Worm (Caenorhabditis elegans): Measurements from ENCODE around the gene C56E6.7.

The C56E6.7 gene

ce11 chrII:6516276-6516675 is at the start of gene C56E6.7:
C56E6.7 (plus strand) TSS chrII:6516576.
- TF ChIP-seq jun-1 (tag; optimal IDR thresholded peaks at IDR 0.05): no peak
- no peak for TF ChIP-seq skn-1 (tag; optimal IDR thresholded peaks at IDR 0.05)
- no peak for TF ChIP-seq nhr-28 (tag; optimal IDR thresholded peaks at IDR 0.05)
- TF ChIP-seq ceh-9 (tag; optimal IDR thresholded peaks at IDR 0.05): no peak
- TF ChIP-seq eor-1 (tag; optimal IDR thresholded peaks at IDR 0.05): no peak
- TF ChIP-seq snpc-4 (tag; optimal IDR thresholded peaks at IDR 0.05): no peak
- TF ChIP-seq ZK546.5 (tag; optimal IDR thresholded peaks at IDR 0.05): no peak
- no peak for TF ChIP-seq mml-1 (tag; optimal IDR thresholded peaks at IDR 0.05)
- TF ChIP-seq elt-1 (tag; optimal IDR thresholded peaks at IDR 0.05): no peak
- TF ChIP-seq nfya-1 (tag; optimal IDR thresholded peaks at IDR 0.05; ENCODE audit: insufficient read depth): no peak
- no peak for TF ChIP-seq lin-15B (tag; optimal IDR thresholded peaks at IDR 0.05)
- no peak for TF ChIP-seq ceh-82 (tag; optimal IDR thresholded peaks at IDR 0.05)
- no peak for TF ChIP-seq R02D3.7 (tag; optimal IDR thresholded peaks at IDR 0.05)
- TF ChIP-seq nhr-11 (tag; optimal IDR thresholded peaks at IDR 0.05): no peak
- TF ChIP-seq nhr-23 (tag; optimal IDR thresholded peaks at IDR 0.05): no peak
- no peak for TF ChIP-seq aly-2 (tag; optimal IDR thresholded peaks at IDR 0.05)
- no peak for TF ChIP-seq nhr-67 (tag; optimal IDR thresholded peaks at IDR 0.05)
- no peak for TF ChIP-seq elt-3 (tag; optimal IDR thresholded peaks at IDR 0.05)
- TF ChIP-seq nhr-77 (tag; optimal IDR thresholded peaks at IDR 0.05): no peak

DNA sequence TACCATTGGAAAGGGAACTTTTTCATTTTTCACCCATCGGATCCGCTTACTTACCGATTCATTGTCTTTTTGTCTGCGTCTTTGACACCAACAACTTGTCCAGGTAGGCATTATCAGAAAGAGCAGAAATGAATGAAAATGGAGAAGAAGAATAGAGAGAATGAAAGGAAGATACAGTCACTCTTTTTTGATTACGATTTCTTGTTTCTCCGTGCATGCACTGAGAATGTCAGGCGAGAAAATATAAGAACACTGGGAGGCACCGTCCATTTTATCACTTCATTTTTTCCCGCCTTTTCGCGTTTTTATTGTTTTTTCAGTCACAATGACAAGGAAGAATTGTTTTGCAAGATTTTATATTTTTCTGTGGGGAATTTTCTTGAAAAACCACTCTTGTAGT is 47.0 kb upstream of the C56E6.7 start:
- TF ChIP-seq elt-2 (tag; optimal IDR thresholded peaks at IDR 0.05): peak; percentile 62
- no peak for TF ChIP-seq ceh-82 (tag; optimal IDR thresholded peaks at IDR 0.05)
- peak; percentile 11 for TF ChIP-seq pqm-1 (tag; optimal IDR thresholded peaks at IDR 0.05)
- TF ChIP-seq sea-2 (GFP tag; optimal IDR thresholded peaks at IDR 0.05): no peak

ce11 chrII:6470985-6471384 is 45.4 kb upstream of the C56E6.7 start, which contains the start of gene dgk-5:
dgk-5 (minus strand) TSS chrII:6471085.
- no peak for TF ChIP-seq ama-1 (optimal IDR thresholded peaks at IDR 0.05)

DNA sequence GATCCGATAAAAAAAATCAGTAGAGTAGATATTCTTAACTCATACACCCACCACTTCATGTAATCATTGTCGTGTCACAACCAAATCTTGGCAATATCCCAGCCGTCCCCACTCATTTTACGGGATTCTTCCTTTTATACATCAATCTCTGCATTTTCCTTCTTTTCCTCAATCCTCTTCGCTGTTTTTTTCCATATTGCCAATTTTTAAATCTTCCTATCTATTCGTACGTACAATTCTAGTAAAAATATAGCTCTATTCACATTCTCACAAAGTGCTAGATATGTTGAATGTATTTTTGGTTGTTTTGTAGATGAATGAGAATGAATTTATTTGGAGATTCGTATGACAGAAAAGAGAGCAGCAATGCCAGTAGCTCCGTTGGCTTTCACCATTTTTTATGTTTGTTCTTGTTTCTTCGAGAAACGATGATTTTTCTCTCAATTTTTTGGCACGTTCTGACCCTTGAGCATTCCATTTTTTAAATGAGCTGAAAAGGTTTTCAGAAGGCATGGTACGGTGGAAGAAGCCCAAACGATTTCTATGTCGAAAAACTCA is 41.1 kb upstream of the C56E6.7 start, which contains the start of gene T28D9.16:
TSS of gene T28D9.16 (plus strand) at position 508 of the 558 bp plus-strand sequence.
- no peak for TF ChIP-seq ZK546.5 (tag; optimal IDR thresholded peaks at IDR 0.05)
- no peak for TF ChIP-seq ztf-11 (tag; optimal IDR thresholded peaks at IDR 0.05)
- TF ChIP-seq nhr-28 (tag; optimal IDR thresholded peaks at IDR 0.05): no peak
- no peak for TF ChIP-seq R02D3.7 (tag; optimal IDR thresholded peaks at IDR 0.05)
- no peak for TF ChIP-seq pha-4 (tag; optimal IDR thresholded peaks at IDR 0.05)
- no peak for TF ChIP-seq skn-1 (tag; optimal IDR thresholded peaks at IDR 0.05)
- TF ChIP-seq ceh-28 (tag; optimal IDR thresholded peaks at IDR 0.05): no peak
- TF ChIP-seq elt-3 (tag; optimal IDR thresholded peaks at IDR 0.05): no peak
- no peak for TF ChIP-seq lin-15B (tag; optimal IDR thresholded peaks at IDR 0.05)
- TF ChIP-seq unc-62 (GFP tag; optimal IDR thresholded peaks at IDR 0.05): no peak
- no peak for TF ChIP-seq ceh-9 (tag; optimal IDR thresholded peaks at IDR 0.05)
- TF ChIP-seq jun-1 (tag; optimal IDR thresholded peaks at IDR 0.05): no peak

DNA sequence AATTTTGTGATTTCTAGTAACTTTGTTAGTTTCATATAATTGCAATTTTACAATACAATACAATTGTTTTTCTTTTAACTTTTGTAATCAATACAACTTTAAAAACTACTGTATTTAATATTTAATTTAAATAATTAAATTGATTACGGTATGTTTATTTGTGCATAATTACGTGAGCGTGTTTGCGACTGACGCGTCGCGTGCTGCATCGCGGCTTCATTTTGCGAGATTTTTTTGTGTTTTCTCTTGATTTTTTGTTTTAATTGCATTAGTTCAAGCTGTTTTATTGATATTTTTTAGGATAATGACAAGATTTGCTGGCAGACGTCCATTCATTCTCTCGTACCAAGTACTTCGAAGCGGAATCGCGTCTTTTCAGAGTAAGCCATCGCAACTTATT is 39.7 kb upstream of the C56E6.7 start, which contains the start of gene T28D9.4:
TSS of gene T28D9.4 (plus strand) at position 301 of the 400 bp plus-strand sequence.
- TF ChIP-seq fos-1 (tag; optimal IDR thresholded peaks at IDR 0.05): no peak

DNA sequence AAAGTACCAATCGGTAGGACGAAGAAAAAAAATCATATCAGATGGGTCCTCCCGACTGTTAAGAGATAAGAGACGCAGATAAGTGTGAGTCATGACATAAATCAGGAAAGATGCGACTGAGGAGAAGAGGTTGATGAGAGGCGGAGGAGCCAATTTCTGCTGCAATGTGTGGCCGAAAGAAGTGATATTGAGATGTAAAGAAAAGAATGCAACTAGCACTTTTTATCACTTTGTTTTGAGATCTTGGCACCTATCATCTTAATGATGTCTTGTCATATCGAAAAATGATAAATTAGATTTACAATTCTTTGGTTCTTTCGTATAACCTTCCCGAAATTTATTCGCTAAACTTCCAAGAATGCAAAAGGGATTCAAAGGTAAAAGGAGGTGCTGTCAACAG is 34.3 kb upstream of the C56E6.7 start, which contains the start of gene del-10:
TSS of gene del-10 (minus strand) at position 24 of the 400 bp plus-strand sequence.
- no peak for TF ChIP-seq fos-1 (tag; optimal IDR thresholded peaks at IDR 0.05)
- TF ChIP-seq egl-5 (tag; optimal IDR thresholded peaks at IDR 0.05): peak; percentile 78
- TF ChIP-seq nhr-25 (tag; optimal IDR thresholded peaks at IDR 0.05): no peak

ce11 chrII:6482762-6483161 is 33.6 kb upstream of the C56E6.7 start:
- TF ChIP-seq fos-1 (tag; optimal IDR thresholded peaks at IDR 0.05) (no peak), eor-1 (tag; optimal IDR thresholded peaks at IDR 0.05) (no peak), elt-3 (tag; optimal IDR thresholded peaks at IDR 0.05) (no peak), lin-15B (tag; optimal IDR thresholded peaks at IDR 0.05) (no peak), daf-12 (tag; optimal IDR thresholded peaks at IDR 0.05) (no peak), lin-39 (tag; optimal IDR thresholded peaks at IDR 0.05) (no peak), mml-1 (tag; optimal IDR thresholded peaks at IDR 0.05) (no peak), nhr-11 (tag; optimal IDR thresholded peaks at IDR 0.05) (no peak), skn-1 (tag; optimal IDR thresholded peaks at IDR 0.05) (no peak), ceh-16 (tag; optimal IDR thresholded peaks at IDR 0.05) (no peak), aly-2 (tag; optimal IDR thresholded peaks at IDR 0.05) (no peak), ama-1 (optimal IDR thresholded peaks at IDR 0.05) (no peak)

Data from whole organism, L3 larva.